Worm (Caenorhabditis elegans): Measurements from ENCODE around the gene Y116F11B.17.

Y116F11B.17 gene

DNA sequence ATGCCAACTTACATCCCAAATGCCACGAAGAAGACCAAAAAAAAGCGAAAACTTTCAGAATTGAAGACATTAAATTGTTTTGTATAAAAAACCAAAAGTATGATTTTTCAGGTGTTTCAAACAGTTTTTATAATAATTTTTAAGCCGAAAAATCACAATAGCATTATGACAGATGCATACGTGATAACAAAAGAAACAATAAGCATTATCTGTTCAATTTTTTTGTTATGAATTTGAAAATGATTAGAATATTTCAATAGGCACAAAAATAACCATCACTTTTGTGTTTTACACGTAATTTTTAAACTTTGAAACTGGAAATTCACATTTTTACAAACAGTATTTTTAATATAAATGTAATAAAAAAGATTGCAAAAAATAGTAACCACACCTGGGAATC is at the start of gene Y116F11B.17:
TSS of gene Y116F11B.17 (minus strand) at position 101 of the 400 bp plus-strand sequence.
- TF ChIP-seq mdl-1 (tag; optimal IDR thresholded peaks at IDR 0.05), result no peak
- no peak for TF ChIP-seq nhr-76 (tag; optimal IDR thresholded peaks at IDR 0.05)
- TF ChIP-seq nhr-48 (tag; optimal IDR thresholded peaks at IDR 0.05), result no peak
- TF ChIP-seq ceh-32 (tag; optimal IDR thresholded peaks at IDR 0.05; ENCODE audit: poor library complexity), result no peak
- no peak for TF ChIP-seq Y105C5A.15 (GFP tag; IDR thresholded peaks at IDR 0.05)
- no peak for TF ChIP-seq mes-2 (tag; optimal IDR thresholded peaks at IDR 0.05; ENCODE audit: poor library complexity, severe bottlenecking)
- no peak for TF ChIP-seq F49E8.2 (tag; optimal IDR thresholded peaks at IDR 0.05; ENCODE audit: borderline replicate concordance)
- no peak for TF ChIP-seq egl-27 (tag; optimal IDR thresholded peaks at IDR 0.05)
- no peak for TF ChIP-seq dve-1 (tag; optimal IDR thresholded peaks at IDR 0.05; ENCODE audit: insufficient read depth)
- no peak for TF ChIP-seq ceh-28 (tag; optimal IDR thresholded peaks at IDR 0.05)
- no peak for TF ChIP-seq lin-13 (GFP tag; optimal IDR thresholded peaks at IDR 0.05)
- TF ChIP-seq unc-62 (GFP tag; optimal IDR thresholded peaks at IDR 0.05 in 1 of 2), result no peak
- no peak for TF ChIP-seq unc-62 (tag; optimal IDR thresholded peaks at IDR 0.05)
- TF ChIP-seq nhr-28 (tag; optimal IDR thresholded peaks at IDR 0.05), result no peak
- TF ChIP-seq spr-3 (GFP tag; optimal IDR thresholded peaks at IDR 0.05), result no peak
- TF ChIP-seq hmg-1.1 (GFP tag; IDR thresholded peaks at IDR 0.05), result no peak

DNA sequence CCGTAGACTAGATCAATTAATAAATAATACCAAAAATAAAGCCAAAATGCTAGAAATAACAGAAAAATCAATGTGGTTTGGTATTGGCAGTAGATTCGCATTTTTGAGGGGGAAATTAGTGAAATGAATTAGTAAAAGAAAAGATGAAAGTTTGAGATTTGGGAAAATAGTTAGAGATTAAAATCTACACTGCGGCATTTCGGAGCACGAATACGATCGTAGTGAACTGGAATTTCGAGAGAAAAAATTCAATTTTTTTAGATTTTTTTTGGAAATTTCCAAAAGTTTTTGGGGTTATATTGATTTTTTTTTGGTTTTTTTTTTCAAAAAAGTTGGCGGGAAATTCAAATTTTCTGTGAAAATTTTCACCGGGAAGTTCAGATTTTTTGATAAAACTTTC is 45.9 kb upstream of the Y116F11B.17 start, which contains the start of gene Y116F11B.9:
TSS of gene Y116F11B.9 (minus strand) at position 101 of the 400 bp plus-strand sequence.
- TF ChIP-seq attf-4 (tag; optimal IDR thresholded peaks at IDR 0.05), result no peak

DNA sequence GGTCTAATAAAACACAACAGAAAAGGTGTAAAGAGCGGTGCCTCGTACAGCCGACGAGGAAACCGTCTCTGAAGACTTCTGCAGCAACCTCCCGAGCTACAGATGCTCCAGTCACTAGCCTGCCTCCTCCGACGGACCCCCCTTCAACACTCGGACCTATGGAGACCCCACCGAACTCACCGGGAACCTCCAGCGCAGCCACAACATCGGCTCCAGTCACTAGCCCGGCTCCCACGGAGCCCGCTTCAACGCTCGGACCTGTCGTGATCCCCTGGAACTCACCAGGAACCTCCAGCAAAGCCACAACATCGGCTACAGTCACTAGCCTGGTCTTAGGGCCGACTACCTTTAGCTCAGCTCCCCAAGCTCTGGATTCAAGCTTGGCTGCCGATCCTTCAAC is 38.2 kb upstream of the Y116F11B.17 start:
- TF ChIP-seq nhr-42 (GFP tag; IDR thresholded peaks at IDR 0.05) (0 out of 2 replicates have a peak, but pooled peaks have one; percentile 4), lin-13 (GFP tag; optimal IDR thresholded peaks at IDR 0.05) (no peak), set-16 (GFP tag; IDR thresholded peaks at IDR 0.05) (peak; percentile 94)

DNA sequence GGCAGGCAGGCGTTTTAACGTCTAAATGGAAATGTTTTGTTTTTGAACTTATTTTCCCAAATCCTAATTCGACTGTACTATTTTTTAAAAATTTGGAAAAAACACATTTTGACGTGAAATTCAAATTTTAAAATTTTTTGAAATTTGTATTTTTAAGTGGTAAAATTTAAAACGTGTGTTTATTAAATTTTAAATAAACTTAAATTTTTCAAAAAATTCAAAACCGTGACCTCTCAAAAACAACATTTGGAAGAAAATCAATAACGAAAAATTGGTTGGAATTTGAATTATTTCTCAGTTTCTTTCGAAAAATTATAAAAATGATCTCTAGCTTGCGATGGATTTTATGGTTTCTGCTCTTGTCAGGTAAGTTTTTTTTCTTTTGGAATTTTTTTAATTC is 35.3 kb upstream of the Y116F11B.17 start, which contains the start of gene Y116F11B.8:
TSS of gene Y116F11B.8 (plus strand) at position 301 of the 400 bp plus-strand sequence.
- TF ChIP-seq skn-1 (tag; optimal IDR thresholded peaks at IDR 0.05) (no peak), mxl-3 (GFP tag; optimal IDR thresholded peaks at IDR 0.05) (no peak), duxl-1 (tag; optimal IDR thresholded peaks at IDR 0.05; ENCODE audit: poor library complexity) (no peak), nhr-11 (tag; optimal IDR thresholded peaks at IDR 0.05) (no peak), Y75B8A.6 (GFP tag; IDR thresholded peaks at IDR 0.05) (no peak), unc-130 (GFP tag; optimal IDR thresholded peaks at IDR 0.05) (no peak), F37D6.2 (tag; optimal IDR thresholded peaks at IDR 0.05) (no peak), nhr-41 (GFP tag; IDR thresholded peaks at IDR 0.05) (no peak), dpl-1 (GFP tag; optimal IDR thresholded peaks at IDR 0.05) (no peak), lin-15B (tag; optimal IDR thresholded peaks at IDR 0.05) (no peak), tra-1 (GFP tag; IDR thresholded peaks at IDR 0.05) (no peak), fkh-10 (GFP tag; optimal IDR thresholded peaks at IDR 0.05) (no peak), ceh-32 (tag; optimal IDR thresholded peaks at IDR 0.05; ENCODE audit: poor library complexity) (no peak), nhr-6 (tag; optimal IDR thresholded peaks at IDR 0.05) (no peak)

DNA sequence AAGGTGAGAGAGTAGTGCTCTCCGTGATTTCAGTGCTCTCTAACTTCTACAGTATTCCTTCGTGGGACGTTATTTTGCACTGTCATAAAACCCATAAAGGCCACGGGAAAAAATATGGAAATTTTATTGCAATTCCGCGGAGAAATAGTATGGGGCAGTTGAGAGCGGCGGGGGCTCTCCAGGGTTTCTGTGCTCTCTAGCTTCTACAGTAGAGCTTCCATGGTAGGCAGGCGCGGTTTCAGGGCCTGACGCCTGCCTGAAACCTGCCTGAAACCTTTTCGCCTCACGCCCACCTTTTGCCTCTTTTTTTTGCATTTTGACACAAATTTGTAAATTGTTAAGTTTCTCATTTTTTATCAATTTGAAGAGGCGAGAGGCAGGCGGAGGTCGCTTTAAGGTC is 34.9 kb upstream of the Y116F11B.17 start:
- TF ChIP-seq ceh-62 (tag; optimal IDR thresholded peaks at IDR 0.05), result no peak
- peak; percentile 39; the same call in 1 of the 2 replicates for TF ChIP-seq set-16 (GFP tag; IDR thresholded peaks at IDR 0.05)
- no peak for TF ChIP-seq dmd-6 (GFP tag; IDR thresholded peaks at IDR 0.05)
- TF ChIP-seq skn-1 (tag; optimal IDR thresholded peaks at IDR 0.05), result no peak
- TF ChIP-seq dmd-8 (GFP tag; IDR thresholded peaks at IDR 0.05), result no peak
- no peak for TF ChIP-seq F10B5.3 (tag; optimal IDR thresholded peaks at IDR 0.05)
